Fruit fly (Drosophila melanogaster): ENCODE data around the gene mrt.

The mrt gene

DNA sequence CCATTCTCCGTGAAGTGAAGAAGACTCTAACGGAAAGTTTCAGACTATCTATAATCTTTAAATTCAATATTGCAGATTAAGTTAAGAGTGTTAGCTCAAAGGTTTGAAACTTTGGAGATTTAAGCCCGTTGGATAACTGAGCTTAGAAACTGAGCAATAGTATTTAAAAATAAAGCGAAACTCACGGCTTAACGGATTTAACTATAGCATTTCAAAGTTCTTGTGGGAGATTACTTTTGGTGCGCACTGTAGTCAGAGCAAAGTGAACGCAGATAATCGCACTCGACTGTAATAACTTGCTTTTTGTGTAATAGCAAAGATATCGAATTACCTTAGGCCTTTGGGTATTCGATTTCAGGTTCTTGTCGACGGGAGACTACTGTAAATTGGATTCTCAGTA is at the start of gene mrt:
Gene mrt, minus strand, starts transcription at position 376 of the 400 bp plus-strand sequence.
- TF ChIP-seq woc (GFP tag; optimal IDR thresholded peaks at IDR 0.05) (peak; percentile 89), Mio (GFP tag; optimal IDR thresholded peaks at IDR 0.05) (no peak), OdsH (GFP tag; optimal IDR thresholded peaks at IDR 0.05) (peak; percentile 47), GATAd (GFP tag; optimal IDR thresholded peaks at IDR 0.05) (no peak), br (GFP tag; optimal IDR thresholded peaks at IDR 0.05) (peak; percentile 42), dmrt93B (GFP tag; optimal IDR thresholded peaks at IDR 0.05) (peak; percentile 23), Vsx2 (GFP tag; optimal IDR thresholded peaks at IDR 0.05; ENCODE audit: partially characterized antibody) (no peak), fru (GFP tag; optimal IDR thresholded peaks at IDR 0.05) (peak; percentile 73), lola (GFP tag; optimal IDR thresholded peaks at IDR 0.05) (no peak), jim (GFP tag; optimal IDR thresholded peaks at IDR 0.05) (no peak), sv (GFP tag; optimal IDR thresholded peaks at IDR 0.05) (peak; percentile 39), ey (GFP tag; optimal IDR thresholded peaks at IDR 0.05) (peak; percentile 62), dl (GFP tag; optimal IDR thresholded peaks at IDR 0.05; ENCODE audit: insufficient read depth in 1 of 2, partially characterized antibody in 2 of 2) (no peak), brk (GFP tag; optimal IDR thresholded peaks at IDR 0.05) (no peak), psq (GFP tag; optimal IDR thresholded peaks at IDR 0.05) (peak; percentile 28), h (GFP tag; optimal IDR thresholded peaks at IDR 0.05) (peak; percentile 57), foxo (GFP tag; optimal IDR thresholded peaks at IDR 0.05) (peak in 1 of 2 experiments; percentile 73), Rel (GFP tag; optimal IDR thresholded peaks at IDR 0.05) (no peak), Rel (tag; optimal IDR thresholded peaks at IDR 0.05) (no peak), sage (GFP tag; optimal IDR thresholded peaks at IDR 0.05) (no peak), pan (optimal IDR thresholded peaks at IDR 0.05) (no peak), dsf (GFP tag; optimal IDR thresholded peaks at IDR 0.05; ENCODE audit: borderline replicate concordance) (no peak), Hr83 (GFP tag; optimal IDR thresholded peaks at IDR 0.05; ENCODE audit: poor library complexity, severe bottlenecking) (peak; percentile 1), Hnf4 (GFP tag; optimal IDR thresholded peaks at IDR 0.05) (peak; percentile 64), usp (GFP tag; optimal IDR thresholded peaks at IDR 0.05) (no peak), Dif (GFP tag; optimal IDR thresholded peaks at IDR 0.05; ENCODE audit: partially characterized antibody) (no peak), CG32264 (GFP tag; optimal IDR thresholded peaks at IDR 0.05) (no peak), N (GFP tag; optimal IDR thresholded peaks at IDR 0.05) (no peak), Myc (optimal IDR thresholded peaks at IDR 0.05) (no peak), tai (GFP tag; optimal IDR thresholded peaks at IDR 0.05) (no peak), Abd-B (GFP tag; optimal IDR thresholded peaks at IDR 0.05) (no peak), Dfd (GFP tag; optimal IDR thresholded peaks at IDR 0.05) (no peak), Hr78 (GFP tag; optimal IDR thresholded peaks at IDR 0.05) (no peak), HLH106 (tag; optimal IDR thresholded peaks at IDR 0.05) (peak; percentile 61), Sp1 (GFP tag; optimal IDR thresholded peaks at IDR 0.05) (peak; percentile 34), Jra (GFP tag; optimal IDR thresholded peaks at IDR 0.05) (no peak), CG9705 (GFP tag; optimal IDR thresholded peaks at IDR 0.05) (peak; percentile 9), rgr (GFP tag; optimal IDR thresholded peaks at IDR 0.05) (peak; percentile 58), CrebA (GFP tag; optimal IDR thresholded peaks at IDR 0.05; ENCODE audit: borderline replicate concordance) (no peak)

DNA sequence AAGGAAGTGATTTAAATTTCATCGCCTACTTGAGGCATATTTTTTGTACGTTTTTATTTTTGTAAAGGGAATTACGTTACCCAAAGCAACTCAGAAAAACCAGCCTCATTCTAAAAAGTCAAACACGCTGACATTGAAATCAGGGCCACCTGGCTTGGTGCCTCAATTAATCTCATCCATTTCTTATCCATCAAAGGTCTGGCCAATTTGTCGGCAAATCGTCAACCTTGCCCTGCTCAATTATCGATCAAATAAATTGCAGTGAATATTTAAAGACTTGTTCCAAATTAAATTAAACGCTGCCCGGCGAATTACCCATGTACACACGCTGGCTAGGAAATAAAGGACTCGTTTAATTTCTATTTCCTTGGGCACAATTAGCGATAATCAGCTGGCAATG is 48.3 kb upstream of the mrt start, which contains the start of gene CG3330:
Gene CG3330, minus strand, starts transcription at position 101 of the 400 bp plus-strand sequence.
- TF ChIP-seq woc (GFP tag; optimal IDR thresholded peaks at IDR 0.05) (no peak), Hr83 (GFP tag; optimal IDR thresholded peaks at IDR 0.05; ENCODE audit: poor library complexity, severe bottlenecking) (no peak), Mio (GFP tag; optimal IDR thresholded peaks at IDR 0.05) (no peak), N (GFP tag; optimal IDR thresholded peaks at IDR 0.05) (no peak), Hr78 (GFP tag; optimal IDR thresholded peaks at IDR 0.05) (no peak), rgr (GFP tag; optimal IDR thresholded peaks at IDR 0.05) (no peak), sage (GFP tag; optimal IDR thresholded peaks at IDR 0.05) (no peak), jim (GFP tag; optimal IDR thresholded peaks at IDR 0.05) (no peak), OdsH (GFP tag; optimal IDR thresholded peaks at IDR 0.05) (no peak), Sp1 (GFP tag; optimal IDR thresholded peaks at IDR 0.05) (no peak), br (GFP tag; optimal IDR thresholded peaks at IDR 0.05) (no peak), lola (GFP tag; optimal IDR thresholded peaks at IDR 0.05) (no peak), foxo (GFP tag; optimal IDR thresholded peaks at IDR 0.05) (no peak), h (GFP tag; optimal IDR thresholded peaks at IDR 0.05) (no peak), brk (GFP tag; optimal IDR thresholded peaks at IDR 0.05) (no peak), Vsx2 (GFP tag; optimal IDR thresholded peaks at IDR 0.05; ENCODE audit: partially characterized antibody) (no peak)

Measured in whole organism, wandering third instar larva.